Worm (Caenorhabditis elegans) whole organism, late embryonic: ENCODE measurements around the gene pos-1.

Experiments used
- C08G9.2 ChIP-seq: sonication (generic microtip); optimal IDR thresholded peaks from 2 replicates; lab custom pipeline; 2016; ENCODE audit warnings: mild to moderate bottlenecking, missing genetic modification characterization, moderate library complexity, missing compliant biosample characterization
- C38D4.7 ChIP-seq: fragments of 200-800 bp; sonication (Bioruptor generic); optimal IDR thresholded peaks from 2 replicates; lab custom pipeline; 2018; ENCODE audit warnings: mild to moderate bottlenecking, missing genetic modification characterization, moderate library complexity, missing compliant biosample characterization
- K09A11.1 ChIP-seq: sonication (generic microtip); optimal IDR thresholded peaks from 2 replicates; lab custom pipeline; 2017; ENCODE audit warnings: antibody characterized with exemption, mild to moderate bottlenecking, missing genetic modification characterization, missing compliant biosample characterization; ENCODE audit not compliant: insufficient read depth
- ahr-1 ChIP-seq: sonication (generic microtip); optimal IDR thresholded peaks from 2 replicates; lab custom pipeline; 2016; ENCODE audit warnings: missing genetic modification characterization, missing compliant biosample characterization
- ama-1 ChIP-seq: fragments of 150-350 bp; optimal IDR thresholded peaks from 2 replicates; lab custom pipeline; 2014
- ceh-14 ChIP-seq: sonication (generic microtip); optimal IDR thresholded peaks from 2 replicates; lab custom pipeline; 2016; ENCODE audit warnings: missing genotype, missing genetic modification characterization, missing compliant biosample characterization
- ceh-18 ChIP-seq: sonication (generic microtip); optimal IDR thresholded peaks from 2 replicates; lab custom pipeline; 2016; ENCODE audit warnings: missing genetic modification characterization, missing compliant biosample characterization
- ceh-19 ChIP-seq: fragments of 200-800 bp; sonication (Bioruptor generic); optimal IDR thresholded peaks from 2 replicates; lab custom pipeline; 2018; ENCODE audit warnings: mild to moderate bottlenecking, missing genetic modification characterization, missing compliant biosample characterization
- ceh-22 ChIP-seq: sonication (generic microtip); optimal IDR thresholded peaks from 2 replicates; lab custom pipeline; 2017; ENCODE audit warnings: missing biosample characterization, missing genetic modification characterization
- ceh-30 ChIP-seq: fragments of 150-350 bp; optimal IDR thresholded peaks from 2 replicates; lab custom pipeline; 2014; ENCODE audit warnings: missing biosample characterization, missing genetic modification characterization
- ceh-48 ChIP-seq: sonication (generic microtip); optimal IDR thresholded peaks from 2 replicates; lab custom pipeline; 2016; ENCODE audit warnings: missing genetic modification characterization, inconsistent platforms, missing compliant biosample characterization
- ceh-9 ChIP-seq: sonication (generic microtip); optimal IDR thresholded peaks from 2 replicates; lab custom pipeline; 2016; ENCODE audit warnings: mild to moderate bottlenecking, missing genetic modification characterization, inconsistent platforms, missing compliant biosample characterization
- che-1 ChIP-seq: sonication (generic microtip); optimal IDR thresholded peaks from 2 replicates; lab custom pipeline; 2016; ENCODE audit warnings: mild to moderate bottlenecking, missing genetic modification characterization, missing compliant biosample characterization
- dmd-4 ChIP-seq: sonication (generic microtip); optimal IDR thresholded peaks from 2 replicates; lab custom pipeline; 2016; ENCODE audit warnings: borderline replicate concordance, missing genetic modification characterization, missing compliant biosample characterization
- dve-1 ChIP-seq: sonication (generic microtip); optimal IDR thresholded peaks from 2 replicates; lab custom pipeline; 2017; ENCODE audit warnings: antibody characterized with exemption, mild to moderate bottlenecking, missing genetic modification characterization, missing compliant biosample characterization
- elt-2 ChIP-seq: sonication (generic microtip); optimal IDR thresholded peaks from 2 replicates; lab custom pipeline; 2016; ENCODE audit warnings: missing genetic modification reagents, missing genetic modification characterization, missing compliant biosample characterization
- gmeb-2 ChIP-seq: sonication (generic microtip); optimal IDR thresholded peaks from 2 replicates; lab custom pipeline; 2016; ENCODE audit warnings: missing genetic modification characterization, inconsistent platforms, missing compliant biosample characterization
- hlh-30 ChIP-seq: sonication (generic microtip); optimal IDR thresholded peaks from 2 replicates; lab custom pipeline; 2017; ENCODE audit warnings: antibody characterized with exemption, missing genetic modification characterization, missing compliant biosample characterization; ENCODE audit not compliant: insufficient read depth
- hlh-6 ChIP-seq: sonication (generic microtip); optimal IDR thresholded peaks from 2 replicates; lab custom pipeline; 2016; ENCODE audit warnings: missing genotype, missing genetic modification characterization, missing compliant biosample characterization
- hlh-8 ChIP-seq: sonication (generic microtip); optimal IDR thresholded peaks from 2 replicates; lab custom pipeline; 2016; ENCODE audit warnings: missing genotype, missing genetic modification characterization, missing compliant biosample characterization
- lin-11 ChIP-seq: fragments of 200-800 bp; sonication (Bioruptor generic); optimal IDR thresholded peaks from 2 replicates; lab custom pipeline; 2018; ENCODE audit warnings: mild to moderate bottlenecking, missing genetic modification characterization, missing compliant biosample characterization
- mec-3 ChIP-seq: sonication (generic microtip); optimal IDR thresholded peaks from 2 replicates; lab custom pipeline; 2016; ENCODE audit warnings: borderline replicate concordance, missing genetic modification characterization, missing compliant biosample characterization
- nfya-1 ChIP-seq: sonication (generic microtip); optimal IDR thresholded peaks from 2 replicates; lab custom pipeline; 2017; ENCODE audit warnings: missing genetic modification characterization, mild to moderate bottlenecking, missing compliant biosample characterization, antibody characterized with exemption, moderate library complexity
- pha-4 ChIP-seq: fragments of 150-350 bp; optimal IDR thresholded peaks from 2 replicates; lab custom pipeline; 2018; ENCODE audit warnings: missing biosample characterization, missing genetic modification reagents, missing genetic modification characterization
- pros-1 ChIP-seq: fragments of 150-350 bp; optimal IDR thresholded peaks from 2 replicates; lab custom pipeline; 2014; ENCODE audit warnings: missing biosample characterization, missing genetic modification reagents, missing genetic modification characterization
- sox-2 ChIP-seq: fragments of 200-800 bp; sonication (Bioruptor generic); IDR thresholded peaks from 2 replicates; pipeline ENCODE4 v1.3.6; 2022; ENCODE audit warnings: missing genetic modification reagents, missing genetic modification characterization, missing compliant biosample characterization
- sox-4 ChIP-seq: sonication (generic microtip); optimal IDR thresholded peaks from 2 replicates; lab custom pipeline; 2017; ENCODE audit warnings: mild to moderate bottlenecking, missing genetic modification characterization, inconsistent platforms, missing compliant biosample characterization
- tbx-7 ChIP-seq: sonication (generic microtip); optimal IDR thresholded peaks from 2 replicates; lab custom pipeline; 2016; ENCODE audit warnings: missing genotype, missing genetic modification characterization, missing compliant biosample characterization
- ttx-3 ChIP-seq: sonication (generic microtip); optimal IDR thresholded peaks from 2 replicates; lab custom pipeline; 2016; ENCODE audit warnings: missing genetic modification reagents, missing genetic modification characterization, missing compliant biosample characterization
- unc-3 ChIP-seq, 2 experiments: fragments of 200-800 bp in 1 of 2; sonication (Bioruptor generic) in 1 of 2; sonication (generic microtip) in 1 of 2; conservative IDR thresholded peaks in 1 of 2; optimal IDR thresholded peaks in 1 of 2; 2 replicates each; pipeline versions ENCODE4 v1.3.6 to Lab custom; 2016 to 2022; ENCODE audit warnings: missing compliant biosample characterization in 2 of 2, missing genetic modification characterization in 2 of 2, missing genetic modification reagents in 1 of 2
- unc-42 ChIP-seq: sonication (generic microtip); optimal IDR thresholded peaks from 2 replicates; lab custom pipeline; 2016; ENCODE audit warnings: missing genotype, missing genetic modification characterization, missing compliant biosample characterization
- unc-55 ChIP-seq: sonication (generic microtip); optimal IDR thresholded peaks from 2 replicates; lab custom pipeline; 2017; ENCODE audit warnings: missing biosample characterization, missing genetic modification reagents, missing genetic modification characterization
- unc-86 ChIP-seq: sonication (generic microtip); optimal IDR thresholded peaks from 2 replicates; lab custom pipeline; 2016; ENCODE audit warnings: missing genetic modification characterization, missing compliant biosample characterization

The pos-1 gene

ce11 chrV:8383716-8384115 is 30.2 kb upstream of the pos-1 start, which contains the start of gene F52E1.14:
TSS of gene F52E1.14 (plus strand) at chrV:8383922.
- no peak for TF ChIP-seq sox-4 (tag; lab: Kevin White, UChicago)
- peak; percentile 29 for TF ChIP-seq elt-2 (tag; lab: Kevin White, UChicago)
- TF ChIP-seq, all 69 proteins: peak for 1

ce11 chrV:8384809-8385208 is 29.1 kb upstream of the pos-1 start:
- TF ChIP-seq ceh-18 (tag; lab: Kevin White, UChicago) (no peak), dve-1 (tag; lab: Kevin White, UChicago) (no peak), ceh-48 (tag; lab: Kevin White, UChicago) (no peak), tbx-7 (tag; lab: Kevin White, UChicago) (no peak), sox-2 (GFP tag; lab: Robert Waterston, UW) (no peak), mec-3 (tag; lab: Kevin White, UChicago) (no peak), unc-86 (tag; lab: Kevin White, UChicago) (no peak), K09A11.1 (tag; lab: Kevin White, UChicago) (no peak), ahr-1 (tag; lab: Kevin White, UChicago) (no peak), che-1 (tag; lab: Kevin White, UChicago) (no peak), ama-1 (no peak), pha-4 (no peak), ceh-9 (no peak), ceh-19 (GFP tag; lab: Kevin White, UChicago) (no peak), C08G9.2 (tag; lab: Kevin White, UChicago) (no peak)

ce11 chrV:8385879-8386530 is 27.9 kb upstream of the pos-1 start, which contains the start of gene hsp-17:
TSS of gene hsp-17 (minus strand) at chrV:8385929.
- TF ChIP-seq unc-86 (tag; lab: Kevin White, UChicago), result no peak
- TF ChIP-seq K09A11.1 (tag; lab: Kevin White, UChicago), result no peak
- no peak for TF ChIP-seq unc-3 (GFP tag; conservative IDR thresholded peaks at IDR 0.05; lab: Robert Waterston, UW)
- no peak for TF ChIP-seq unc-3 (tag; optimal IDR thresholded peaks at IDR 0.05; lab: Kevin White, UChicago)

- TF ChIP-seq dmd-4 (tag; lab: Kevin White, UChicago) (no peak), C38D4.7 (GFP tag; lab: Kevin White, UChicago) (no peak), hlh-6 (no peak), ceh-22 (tag; lab: Kevin White, UChicago) (no peak), hlh-30 (no peak), ttx-3 (no peak), unc-42 (tag; lab: Kevin White, UChicago) (no peak), hlh-8 (tag; lab: Kevin White, UChicago) (no peak), unc-55 (no peak), gmeb-2 (tag; lab: Kevin White, UChicago) (no peak), pros-1 (tag; lab: Kevin White, UChicago) (no peak), ceh-48 (tag; lab: Kevin White, UChicago) (no peak), ceh-9 (no peak), sox-4 (tag; lab: Kevin White, UChicago) (no peak), ceh-30 (tag; lab: Kevin White, UChicago) (no peak), unc-86 (tag; lab: Kevin White, UChicago) (no peak), nfya-1 (tag; lab: Kevin White, UChicago) (no peak), lin-11 (tag; lab: Kevin White, UChicago) (no peak), ceh-18 (tag; lab: Kevin White, UChicago) (no peak), ceh-14 (tag; lab: Kevin White, UChicago) (no peak)
- TF ChIP-seq, all 69 proteins: peak for 0
Observed at ce11 chrV:8387056-8387455, 26.8 kb upstream of the pos-1 start, which contains the start of gene gcy-7. TSS of gene gcy-7 (plus strand) at chrV:8387356.
